Worm (Caenorhabditis elegans) whole organism, L2 larva: ENCODE results near the gene srt-17.

ENCODE experiments used
- C34F6.9 ChIP-seq: fragments of 150-350 bp; optimal IDR thresholded peaks from 2 replicates; lab custom pipeline; 2014; ENCODE audit warnings: missing biosample characterization, missing genetic modification characterization
- F13H6.1 ChIP-seq: sonication (generic microtip); optimal IDR thresholded peaks from 2 replicates; lab custom pipeline; 2016; ENCODE audit warnings: missing genetic modification characterization, missing compliant biosample characterization
- R02D3.7 ChIP-seq: fragments of 150-350 bp; optimal IDR thresholded peaks from 2 replicates; lab custom pipeline; 2014; ENCODE audit warnings: missing biosample characterization, missing genetic modification characterization
- alr-1 ChIP-seq: fragments of 150-350 bp; optimal IDR thresholded peaks from 2 replicates; lab custom pipeline; 2014; ENCODE audit warnings: missing biosample characterization, missing genetic modification characterization
- aly-2 ChIP-seq: fragments of 150-350 bp; optimal IDR thresholded peaks from 2 replicates; lab custom pipeline; 2014; ENCODE audit warnings: missing biosample characterization, missing genetic modification characterization
- blmp-1 ChIP-seq: sonication (generic microtip); optimal IDR thresholded peaks from 2 replicates; lab custom pipeline; 2017; ENCODE audit warnings: missing genetic modification characterization, mild to moderate bottlenecking, missing compliant biosample characterization, antibody characterized with exemption, moderate library complexity; ENCODE audit not compliant: insufficient read depth
- ceh-16 ChIP-seq: fragments of 150-350 bp; optimal IDR thresholded peaks from 2 replicates; lab custom pipeline; 2014; ENCODE audit warnings: missing biosample characterization, missing genetic modification characterization
- ceh-82 ChIP-seq: fragments of 150-350 bp; optimal IDR thresholded peaks from 2 replicates; lab custom pipeline; 2014; ENCODE audit warnings: missing biosample characterization, missing genetic modification characterization
- crh-2 ChIP-seq: sonication (generic microtip); optimal IDR thresholded peaks from 2 replicates; lab custom pipeline; 2017; ENCODE audit warnings: missing biosample characterization, missing genetic modification characterization
- egl-27 ChIP-seq: sonication (generic microtip); optimal IDR thresholded peaks from 3 replicates; lab custom pipeline; 2017; ENCODE audit warnings: missing biosample characterization, missing genetic modification reagents, missing genetic modification characterization
- elt-1 ChIP-seq: fragments of 150-350 bp; optimal IDR thresholded peaks from 2 replicates; lab custom pipeline; 2014; ENCODE audit warnings: missing biosample characterization, missing genetic modification characterization
- elt-3 ChIP-seq: sonication (generic microtip); optimal IDR thresholded peaks from 2 replicates; lab custom pipeline; 2017; ENCODE audit warnings: missing biosample characterization, missing genetic modification characterization
- fos-1 ChIP-seq: fragments of 150-350 bp; optimal IDR thresholded peaks from 2 replicates; lab custom pipeline; 2014; ENCODE audit warnings: missing biosample characterization, missing genetic modification characterization
- gmeb-1 ChIP-seq: fragments of 150-350 bp; optimal IDR thresholded peaks from 2 replicates; lab custom pipeline; 2014; ENCODE audit warnings: missing biosample characterization, missing genetic modification characterization
- lin-39 ChIP-seq: fragments of 150-350 bp; optimal IDR thresholded peaks from 2 replicates; lab custom pipeline; 2014; ENCODE audit warnings: missing biosample characterization, missing genetic modification reagents, missing genetic modification characterization
- lsy-2 ChIP-seq, 2 experiments: fragments of 150-350 bp in 1 of 2; sonication (generic microtip) in 1 of 2; optimal IDR thresholded peaks; 2 replicates each; lab custom pipeline; 2014 to 2017; ENCODE audit warnings: missing biosample characterization in 2 of 2, missing genetic modification characterization in 2 of 2
- mab-5 ChIP-seq: fragments of 150-350 bp; optimal IDR thresholded peaks from 2 replicates; lab custom pipeline; 2014; ENCODE audit warnings: missing biosample characterization, missing genetic modification characterization
- mbf-1 ChIP-seq: sonication (generic microtip); optimal IDR thresholded peaks from 2 replicates; lab custom pipeline; 2017; ENCODE audit warnings: missing biosample characterization, missing genetic modification characterization
- nhr-10 ChIP-seq: sonication (generic microtip); optimal IDR thresholded peaks from 2 replicates; lab custom pipeline; 2017; ENCODE audit warnings: missing biosample characterization, missing genetic modification characterization
- nhr-237 ChIP-seq: fragments of 150-350 bp; optimal IDR thresholded peaks from 2 replicates; lab custom pipeline; 2014; ENCODE audit warnings: missing biosample characterization, missing genetic modification characterization
- nhr-25 ChIP-seq: fragments of 150-350 bp; sonication (generic microtip); optimal IDR thresholded peaks from 3 replicates; lab custom pipeline; 2014; ENCODE audit warnings: missing biosample characterization, missing genetic modification characterization
- nhr-77 ChIP-seq: fragments of 150-350 bp; optimal IDR thresholded peaks from 2 replicates; lab custom pipeline; 2014; ENCODE audit warnings: missing biosample characterization, missing genetic modification characterization
- peb-1 ChIP-seq: fragments of 150-350 bp; optimal IDR thresholded peaks from 2 replicates; lab custom pipeline; 2014; ENCODE audit warnings: missing biosample characterization, missing genetic modification characterization
- sem-4 ChIP-seq: fragments of 150-350 bp; optimal IDR thresholded peaks from 2 replicates; lab custom pipeline; 2014; ENCODE audit warnings: missing biosample characterization, missing genetic modification reagents, missing genetic modification characterization
- skn-1 ChIP-seq: sonication (generic microtip); optimal IDR thresholded peaks from 2 replicates; lab custom pipeline; 2017; ENCODE audit warnings: missing biosample characterization, missing genetic modification characterization
- sma-3 ChIP-seq: sonication (generic microtip); optimal IDR thresholded peaks from 2 replicates; lab custom pipeline; 2016; ENCODE audit warnings: missing genetic modification reagents, missing genetic modification characterization, missing compliant biosample characterization
- sma-9 ChIP-seq, 2 experiments: fragments of 150-350 bp in 1 of 2; sonication (generic microtip) in 1 of 2; optimal IDR thresholded peaks; 2 replicates each; lab custom pipeline; 2014 to 2016; ENCODE audit warnings: missing genetic modification characterization in 2 of 2, mild to moderate bottlenecking in 1 of 2, missing biosample characterization in 1 of 2, missing compliant biosample characterization in 1 of 2, missing genetic modification reagents in 1 of 2, moderate library complexity in 1 of 2
- snpc-4 ChIP-seq: fragments of 150-350 bp; optimal IDR thresholded peaks from 2 replicates; lab custom pipeline; 2014; ENCODE audit warnings: missing biosample characterization, missing genetic modification characterization
- unc-55 ChIP-seq: fragments of 150-350 bp; sonication (generic microtip); optimal IDR thresholded peaks from 3 replicates; lab custom pipeline; 2014; ENCODE audit warnings: missing biosample characterization, missing genetic modification reagents, missing genetic modification characterization
- zag-1 ChIP-seq: fragments of 150-350 bp; optimal IDR thresholded peaks from 2 replicates; lab custom pipeline; 2014; ENCODE audit warnings: missing biosample characterization, missing genetic modification characterization
- ztf-1 ChIP-seq: fragments of 200-800 bp; sonication (Bioruptor generic); conservative IDR thresholded peaks from 2 replicates; pipeline ENCODE4 v1.3.6; 2022; ENCODE audit warnings: missing genetic modification characterization, missing compliant biosample characterization
- ztf-11 ChIP-seq: sonication (generic microtip); optimal IDR thresholded peaks from 2 replicates; lab custom pipeline; 2017; ENCODE audit warnings: missing biosample characterization, missing genetic modification characterization
- ztf-4 ChIP-seq: fragments of 150-350 bp; optimal IDR thresholded peaks from 2 replicates; lab custom pipeline; 2014; ENCODE audit warnings: missing biosample characterization, missing genetic modification characterization

The srt-17 gene

DNA sequence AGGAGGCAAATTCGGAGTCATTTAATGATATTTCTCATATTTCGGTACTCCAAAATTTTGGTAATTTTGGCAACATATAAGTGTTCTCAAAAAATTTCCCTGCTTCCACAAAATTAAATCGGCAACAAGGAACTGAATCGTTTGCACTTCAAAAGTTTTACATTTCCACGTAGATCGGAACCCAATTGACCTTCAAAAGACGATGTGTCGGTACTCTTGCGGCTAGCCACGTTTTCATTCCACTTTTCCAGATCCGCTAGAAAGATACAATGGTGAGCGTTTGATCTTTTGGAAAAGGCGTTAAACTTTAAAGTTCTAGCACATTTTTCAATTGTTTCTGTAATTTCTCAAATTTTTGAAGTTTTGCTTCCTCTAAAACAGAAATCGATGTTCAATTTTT is 27.9 kb downstream of the srt-17 start:
- TF ChIP-seq elt-1 (tag; lab: Kevin White, UChicago) (peak; percentile 29), zag-1 (tag; lab: Kevin White, UChicago) (no peak), ceh-16 (tag; lab: Kevin White, UChicago) (peak; percentile 83), mab-5 (tag; lab: Kevin White, UChicago) (no peak), peb-1 (tag; lab: Kevin White, UChicago) (no peak), crh-2 (no peak), C34F6.9 (tag; lab: Kevin White, UChicago) (no peak), ceh-82 (tag; lab: Kevin White, UChicago) (no peak), R02D3.7 (tag; lab: Kevin White, UChicago) (no peak), nhr-237 (tag; lab: Kevin White, UChicago) (no peak), sma-9 (GFP tag; optimal IDR thresholded peaks at IDR 0.05; lab: Kevin White, UChicago) (peak; percentile 76), sma-9 (tag; optimal IDR thresholded peaks at IDR 0.05; lab: Kevin White, UChicago) (no peak), lin-39 (tag; lab: Kevin White, UChicago) (no peak), ztf-11 (tag; lab: Kevin White, UChicago) (no peak)
- TF ChIP-seq, all 48 proteins: peak for 3

DNA sequence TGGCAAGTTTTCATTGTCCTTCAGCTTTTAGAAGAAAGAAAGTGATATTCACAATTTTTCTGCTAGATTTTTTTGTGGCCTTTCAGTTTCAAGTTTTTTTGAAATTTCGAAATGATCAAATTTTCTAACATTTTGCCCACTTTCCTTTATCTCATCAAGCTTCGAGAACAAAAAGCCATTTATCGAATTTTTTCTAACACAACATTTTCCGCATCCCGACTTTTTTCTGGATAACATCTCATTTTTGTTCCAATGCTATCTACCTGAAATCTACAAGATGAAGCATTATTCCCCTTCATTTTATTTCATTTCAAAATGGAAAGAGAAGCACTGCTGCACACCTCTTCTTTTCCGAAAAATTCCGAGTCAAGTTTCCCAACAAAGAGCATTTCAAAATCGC is 31.9 kb downstream of the srt-17 start, which contains the start of gene ZK488.5:
Gene ZK488.5, plus strand, starts transcription at position 301 of the 400 bp plus-strand sequence.
- TF ChIP-seq unc-55 (GFP tag; lab: Kevin White, UChicago) (no peak), nhr-25 (no peak), ztf-11 (tag; lab: Kevin White, UChicago) (no peak), skn-1 (no peak), sma-9 (GFP tag; optimal IDR thresholded peaks at IDR 0.05; lab: Kevin White, UChicago) (no peak), sma-9 (tag; optimal IDR thresholded peaks at IDR 0.05; lab: Kevin White, UChicago) (no peak), alr-1 (no peak), ztf-4 (no peak), fos-1 (no peak), nhr-10 (tag; lab: Kevin White, UChicago) (no peak), snpc-4 (no peak), gmeb-1 (tag; lab: Kevin White, UChicago) (no peak), nhr-77 (tag; lab: Kevin White, UChicago) (no peak), ceh-16 (tag; lab: Kevin White, UChicago) (no peak), lin-39 (tag; lab: Kevin White, UChicago) (no peak), ceh-82 (tag; lab: Kevin White, UChicago) (no peak), crh-2 (no peak), mab-5 (tag; lab: Kevin White, UChicago) (no peak), blmp-1 (tag; lab: Kevin White, UChicago) (no peak), elt-3 (tag; lab: Kevin White, UChicago) (no peak), lsy-2 (tag; optimal IDR thresholded peaks at IDR 0.05; lab: Kevin White, UChicago) (no peak)
- TF ChIP-seq, all 48 proteins: peak for 0

DNA sequence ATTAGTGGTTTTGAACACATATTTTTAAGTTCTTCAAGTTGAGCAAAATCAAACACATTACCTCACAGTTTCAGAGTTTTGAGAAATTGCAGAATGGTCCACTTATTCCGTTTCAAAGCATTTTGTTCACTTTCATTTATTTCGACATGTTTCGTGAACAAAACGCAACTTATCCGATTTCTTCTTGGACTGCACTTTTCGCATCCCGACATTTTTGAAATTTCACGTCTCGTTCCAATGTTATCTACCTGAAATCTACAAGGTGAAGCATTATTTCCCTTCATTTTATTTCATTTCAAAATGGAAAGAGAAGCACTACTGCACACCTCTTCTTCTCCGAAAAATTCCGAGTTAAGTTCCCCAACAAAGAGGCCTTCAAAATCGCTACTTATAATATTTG is 34.6 kb downstream of the srt-17 start, which contains the start of gene ZK488.6:
Gene ZK488.6, plus strand, starts transcription at position 301 of the 400 bp plus-strand sequence.
- no peak for TF ChIP-seq ztf-11 (tag; lab: Kevin White, UChicago)
- no peak for TF ChIP-seq fos-1
- TF ChIP-seq gmeb-1 (tag; lab: Kevin White, UChicago), result no peak

DNA sequence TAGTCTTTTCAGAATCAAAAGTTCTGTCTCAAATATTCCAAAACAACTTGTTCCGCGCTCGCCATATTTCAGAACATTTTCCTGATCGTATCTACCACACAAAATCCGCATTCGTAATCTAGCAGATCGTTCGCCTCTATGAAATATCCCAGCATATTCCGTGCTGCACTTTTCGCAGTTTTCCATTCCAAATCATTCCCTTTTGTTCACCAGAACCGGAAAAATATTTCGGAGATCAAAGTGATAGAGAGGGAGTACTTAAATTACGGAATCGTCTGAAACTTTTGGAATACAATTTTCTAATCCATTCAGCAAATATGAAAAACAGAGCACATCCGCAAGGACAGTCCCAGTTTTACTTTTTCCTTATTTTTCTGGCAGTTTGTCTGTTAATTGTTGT is 37.0 kb downstream of the srt-17 start, which contains the start of gene K06H6.1:
Gene K06H6.1, plus strand, starts transcription at position 301 of the 400 bp plus-strand sequence.
- no peak for TF ChIP-seq F13H6.1 (tag; lab: Kevin White, UChicago)
- TF ChIP-seq elt-3 (tag; lab: Kevin White, UChicago), result no peak
- no peak for TF ChIP-seq aly-2 (tag; lab: Kevin White, UChicago)
- no peak for TF ChIP-seq ceh-82 (tag; lab: Kevin White, UChicago)
- no peak for TF ChIP-seq mab-5 (tag; lab: Kevin White, UChicago)
- TF ChIP-seq nhr-77 (tag; lab: Kevin White, UChicago), result no peak
- TF ChIP-seq snpc-4, result no peak
- TF ChIP-seq egl-27 (tag; lab: Kevin White, UChicago), result no peak
- no peak for TF ChIP-seq skn-1
- TF ChIP-seq sem-4 (tag; lab: Kevin White, UChicago), result no peak
- no peak for TF ChIP-seq R02D3.7 (tag; lab: Kevin White, UChicago)

DNA sequence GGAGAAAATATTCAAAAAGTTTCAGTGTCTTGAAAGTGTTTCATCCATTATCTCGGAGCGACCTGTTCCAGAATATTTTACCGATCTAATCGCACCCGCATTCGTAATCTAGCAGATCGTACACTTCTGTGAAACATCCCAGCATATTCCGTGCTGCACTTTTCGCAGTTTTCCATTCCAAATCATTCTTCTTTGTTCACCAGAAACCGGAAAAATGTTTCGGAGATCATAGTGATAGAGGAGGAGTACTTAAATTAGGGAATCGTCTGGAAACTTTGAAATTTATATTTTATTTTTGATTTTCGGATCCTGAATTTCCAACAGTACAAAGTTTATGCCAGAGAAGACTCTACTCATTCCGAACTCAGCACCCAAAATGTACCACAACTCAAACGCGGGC is 39.4 kb downstream of the srt-17 start, which contains the start of gene K06H6.2:
Gene K06H6.2, plus strand, starts transcription at position 301 of the 400 bp plus-strand sequence.
- TF ChIP-seq C34F6.9 (tag; lab: Kevin White, UChicago) (no peak), zag-1 (tag; lab: Kevin White, UChicago) (no peak), snpc-4 (no peak), lsy-2 (tag; optimal IDR thresholded peaks at IDR 0.05; lab: Kevin White, UChicago) (no peak), ztf-1 (GFP tag; lab: Robert Waterston, UW) (no peak), sem-4 (tag; lab: Kevin White, UChicago) (no peak), ceh-82 (tag; lab: Kevin White, UChicago) (no peak), R02D3.7 (tag; lab: Kevin White, UChicago) (no peak), sma-3 (no peak), nhr-10 (tag; lab: Kevin White, UChicago) (no peak), blmp-1 (tag; lab: Kevin White, UChicago) (no peak), nhr-25 (no peak), mbf-1 (tag; lab: Kevin White, UChicago) (no peak)
